Worm (Caenorhabditis elegans) whole organism, late embryonic: ENCODE results near the gene Y41C4A.8.

Source experiments
- ceh-2 ChIP-seq: sonication (generic microtip); optimal IDR thresholded peaks from 2 replicates; lab custom pipeline; 2016; ENCODE audit warnings: missing genotype, missing genetic modification characterization, missing compliant biosample characterization
- elt-4 ChIP-seq: sonication (generic microtip); optimal IDR thresholded peaks from 2 replicates; lab custom pipeline; 2016; ENCODE audit warnings: missing genetic modification characterization, missing compliant biosample characterization
- hlh-30 ChIP-seq: sonication (generic microtip); optimal IDR thresholded peaks from 2 replicates; lab custom pipeline; 2017; ENCODE audit warnings: antibody characterized with exemption, missing genetic modification characterization, missing compliant biosample characterization; ENCODE audit not compliant: insufficient read depth
- madf-2 ChIP-seq: sonication (generic microtip); optimal IDR thresholded peaks from 2 replicates; lab custom pipeline; 2017; ENCODE audit warnings: missing genetic modification characterization, missing compliant biosample characterization
- pag-3 ChIP-seq: sonication (generic microtip); optimal IDR thresholded peaks from 2 replicates; lab custom pipeline; 2016; ENCODE audit warnings: missing compliant biosample characterization, missing genetic modification characterization, borderline replicate concordance

DNA sequence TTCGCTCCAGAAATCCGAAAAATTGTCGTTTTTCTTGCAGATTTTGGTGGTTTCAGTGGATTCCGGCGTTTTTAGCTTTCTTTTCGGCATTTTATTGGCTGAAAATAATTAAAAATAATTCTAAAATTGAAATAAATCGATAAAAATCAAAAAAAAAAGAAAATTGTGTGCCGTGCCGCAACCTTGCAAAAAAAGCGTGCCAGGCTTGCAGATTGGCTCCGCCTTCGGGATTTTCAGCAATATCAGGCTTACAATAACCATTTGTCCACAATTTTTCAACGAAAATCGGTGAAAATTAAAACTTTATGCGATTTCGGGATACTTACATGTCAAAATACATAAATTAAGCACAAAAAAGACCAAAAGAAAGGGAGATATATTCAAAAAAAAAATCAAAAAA is 9.9 kb upstream of the Y41C4A.8 start, which contains the start of gene Y41C4A.9:
- TF ChIP-seq elt-4 (tag; lab: Kevin White, UChicago) (no peak), pag-3 (no peak), hlh-30 (tag; lab: Kevin White, UChicago) (no peak), ceh-2 (no peak), madf-2 (no peak)
